Worm (Caenorhabditis elegans) whole organism, midembryonic: ENCODE measurements around the gene Y12A6A.1.

ENCODE experiments used
- T22C8.4 ChIP-seq: fragments of 200-800 bp; sonication (Bioruptor generic); IDR thresholded peaks from 2 replicates; pipeline ENCODE4 v1.3.6; 2022; ENCODE audit warnings: missing genetic modification characterization, missing compliant biosample characterization
- cog-1 ChIP-seq: sonication (generic microtip); optimal IDR thresholded peaks from 2 replicates; lab custom pipeline; 2016; ENCODE audit warnings: missing genetic modification characterization, missing compliant biosample characterization
- flt-1 ChIP-seq: fragments of 200-800 bp; sonication (Bioruptor generic); IDR thresholded peaks from 2 replicates; pipeline ENCODE4 v1.3.6; 2022; ENCODE audit warnings: missing genetic modification characterization, missing compliant biosample characterization
- klf-2 ChIP-seq: fragments of 200-800 bp; sonication (Bioruptor generic); conservative IDR thresholded peaks from 2 replicates; pipeline ENCODE4 v1.3.6; 2022; ENCODE audit warnings: missing genetic modification reagents, missing genetic modification characterization, missing compliant biosample characterization
- med-1 ChIP-seq: sonication (generic microtip); optimal IDR thresholded peaks from 2 replicates; lab custom pipeline; 2017; ENCODE audit warnings: missing genetic modification characterization, mild to moderate bottlenecking, missing compliant biosample characterization, antibody characterized with exemption, missing genetic modification reagents; ENCODE audit not compliant: insufficient read depth
- ref-1 ChIP-seq: fragments of 200-800 bp; sonication (Bioruptor generic); conservative IDR thresholded peaks from 2 replicates; pipeline ENCODE4 v1.3.6; 2022; ENCODE audit warnings: missing genetic modification reagents, missing genetic modification characterization, missing compliant biosample characterization
- tab-1 ChIP-seq: fragments of 200-800 bp; sonication (Bioruptor generic); IDR thresholded peaks from 2 replicates; pipeline ENCODE4 v1.3.6; 2022; ENCODE audit warnings: missing genetic modification characterization, missing compliant biosample characterization
- ztf-23 ChIP-seq: fragments of 200-800 bp; sonication (Bioruptor generic); IDR thresholded peaks from 2 replicates; pipeline ENCODE4 v1.3.6; 2022; ENCODE audit warnings: missing genetic modification reagents, missing genetic modification characterization, missing compliant biosample characterization
- ztf-29 ChIP-seq: fragments of 200-800 bp; sonication (Bioruptor generic); IDR thresholded peaks from 2 replicates; pipeline ENCODE4 v1.3.6; 2022; ENCODE audit warnings: missing genetic modification reagents, missing genetic modification characterization, missing compliant biosample characterization

DNA sequence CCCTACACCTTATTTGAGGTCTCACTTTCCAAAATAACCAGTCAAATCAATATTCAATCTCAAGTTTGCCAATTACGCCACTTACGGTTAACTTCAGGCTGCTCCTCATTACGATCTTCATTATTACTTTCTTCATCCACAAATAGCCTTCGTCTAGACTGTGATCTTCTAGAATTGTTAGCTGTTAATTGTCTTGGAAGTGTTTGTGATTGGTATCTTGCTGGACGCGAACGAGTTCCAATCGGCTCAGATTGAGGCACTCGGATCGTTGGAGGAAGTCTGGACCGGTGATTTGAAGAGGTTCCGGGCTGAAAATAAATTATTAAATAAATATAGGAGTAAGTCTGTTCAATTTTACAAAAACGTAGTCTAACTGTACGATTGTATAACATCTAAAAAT lies 45.3 kb upstream of the Y12A6A.1 start:
- no peak for TF ChIP-seq ztf-29 (GFP tag; lab: Robert Waterston, UW)
- TF ChIP-seq klf-2 (GFP tag; lab: Robert Waterston, UW): no peak
- TF ChIP-seq cog-1 (tag; lab: Kevin White, UChicago): no peak
- TF ChIP-seq ref-1 (GFP tag; lab: Robert Waterston, UW): no peak
- no peak for TF ChIP-seq flt-1 (GFP tag; lab: Robert Waterston, UW)
- no peak for TF ChIP-seq med-1 (GFP tag; lab: Kevin White, UChicago)
- TF ChIP-seq T22C8.4 (GFP tag; lab: Robert Waterston, UW): no peak
- TF ChIP-seq tab-1 (GFP tag; lab: Robert Waterston, UW): no peak
- no peak for TF ChIP-seq ztf-23 (GFP tag; lab: Robert Waterston, UW)
